Fruit fly (Drosophila melanogaster) whole organism, prepupa: ENCODE measurements around the gene CG7530.

Experiments used
- CG10669 ChIP-seq: fragments of 200-800 bp; sonication (Bioruptor generic); optimal IDR thresholded peaks from 3 replicates; lab custom pipeline; 2018; ENCODE audit warnings: missing biosample characterization, mild to moderate bottlenecking, missing genetic modification characterization, moderate library complexity
- CG11762 ChIP-seq: fragments of 200-800 bp; sonication (Bioruptor generic); optimal IDR thresholded peaks from 3 replicates; lab custom pipeline; 2016; ENCODE audit warnings: missing biosample characterization, missing genetic modification characterization; ENCODE audit not compliant: insufficient read depth
- CG16779 ChIP-seq: fragments of 200-800 bp; sonication (Bioruptor generic); optimal IDR thresholded peaks from 3 replicates; lab custom pipeline; 2017; ENCODE audit warnings: missing biosample characterization, mild to moderate bottlenecking, missing genetic modification characterization
- CG3032 ChIP-seq: fragments of 200-800 bp; optimal IDR thresholded peaks from 2 replicates; lab custom pipeline; 2019; ENCODE audit warnings: missing biosample characterization, mild to moderate bottlenecking, missing genetic modification characterization, moderate library complexity
- CG32006 ChIP-seq: fragments of 200-800 bp; sonication (Bioruptor generic); optimal IDR thresholded peaks from 3 replicates; lab custom pipeline; 2017; ENCODE audit warnings: missing biosample characterization, mild to moderate bottlenecking, missing genetic modification characterization
- CG3919 ChIP-seq: fragments of 200-800 bp; sonication (Bioruptor generic); optimal IDR thresholded peaks from 3 replicates; lab custom pipeline; 2016; ENCODE audit warnings: missing biosample characterization, missing genetic modification characterization
- CG4318 ChIP-seq: fragments of 200-800 bp; sonication (Bioruptor generic); optimal IDR thresholded peaks from 3 replicates; lab custom pipeline; 2017; ENCODE audit warnings: missing biosample characterization, mild to moderate bottlenecking, missing genetic modification characterization
- CG6163 ChIP-seq: fragments of 200-800 bp; sonication (Bioruptor generic); IDR thresholded peaks from 3 replicates; pipeline ENCODE4 v1.3.6; 2022; ENCODE audit warnings: missing biosample characterization, missing genetic modification characterization
- CG6276 ChIP-seq: fragments of 200-800 bp; sonication (Bioruptor generic); optimal IDR thresholded peaks from 2 replicates; lab custom pipeline; 2017; ENCODE audit warnings: missing biosample characterization, mild to moderate bottlenecking, missing genetic modification characterization
- CG6808 ChIP-seq: fragments of 200-800 bp; sonication (Bioruptor generic); optimal IDR thresholded peaks from 3 replicates; lab custom pipeline; 2017; ENCODE audit warnings: missing biosample characterization, missing genetic modification characterization, mild to moderate bottlenecking, moderate library complexity, missing genetic modification reagents
- CG6854 ChIP-seq: fragments of 200-800 bp; sonication (Bioruptor generic); optimal IDR thresholded peaks from 2 replicates; lab custom pipeline; 2017; ENCODE audit warnings: missing biosample characterization, mild to moderate bottlenecking, missing genetic modification characterization
- CG8119 ChIP-seq: fragments of 200-800 bp; sonication (Bioruptor generic); IDR thresholded peaks from 3 replicates; pipeline ENCODE4 v1.3.6; 2022; ENCODE audit warnings: missing biosample characterization, missing genetic modification characterization
- CG8632 ChIP-seq: fragments of 200-800 bp; sonication (Bioruptor generic); optimal IDR thresholded peaks from 3 replicates; lab custom pipeline; 2016; ENCODE audit warnings: missing biosample characterization, missing genetic modification characterization
- CG9139 ChIP-seq: fragments of 200-800 bp; sonication (Bioruptor generic); optimal IDR thresholded peaks from 3 replicates; lab custom pipeline; 2017; ENCODE audit warnings: missing biosample characterization, mild to moderate bottlenecking, missing genetic modification characterization
- Eip75B ChIP-seq: fragments of 200-800 bp; sonication (Bioruptor generic); optimal IDR thresholded peaks from 3 replicates; lab custom pipeline; 2016; ENCODE audit warnings: missing biosample characterization, missing genetic modification characterization
- Eip78C ChIP-seq: fragments of 200-800 bp; sonication (Bioruptor generic); peaks from one replicate; lab custom pipeline; 2016; ENCODE audit warnings: missing biosample characterization, missing genetic modification characterization
- Eip93F ChIP-seq: fragments of 200-800 bp; sonication (Bioruptor generic); optimal IDR thresholded peaks from 2 replicates; lab custom pipeline; 2016; ENCODE audit warnings: missing biosample characterization, mild to moderate bottlenecking, missing genetic modification characterization
- Ets96B ChIP-seq: fragments of 200-800 bp; optimal IDR thresholded peaks from 2 replicates; lab custom pipeline; 2019; ENCODE audit warnings: missing biosample characterization, mild to moderate bottlenecking, missing genetic modification characterization, moderate library complexity
- Hr38 ChIP-seq: sonication (Bioruptor generic); optimal IDR thresholded peaks from 2 replicates; lab custom pipeline; 2016; ENCODE audit warnings: missing biosample characterization, missing genetic modification characterization
- Hr39 ChIP-seq: fragments of 200-800 bp; sonication (Bioruptor generic); optimal IDR thresholded peaks from 2 replicates; lab custom pipeline; 2016; ENCODE audit warnings: missing biosample characterization, missing genetic modification characterization
- Met ChIP-seq: fragments of 200-800 bp; sonication (Bioruptor generic); optimal IDR thresholded peaks from 3 replicates; lab custom pipeline; 2016; ENCODE audit warnings: missing biosample characterization, missing genetic modification characterization
- achi ChIP-seq: fragments of 200-800 bp; sonication (Bioruptor generic); optimal IDR thresholded peaks from 3 replicates; lab custom pipeline; 2016; ENCODE audit warnings: missing biosample characterization, missing genetic modification characterization
- cyc ChIP-seq: fragments of 200-800 bp; sonication (Bioruptor generic); optimal IDR thresholded peaks from 3 replicates; lab custom pipeline; 2016; ENCODE audit warnings: missing biosample characterization, missing genetic modification characterization
- dac ChIP-seq: fragments of 200-800 bp; sonication (Bioruptor generic); optimal IDR thresholded peaks from 2 replicates; lab custom pipeline; 2017; ENCODE audit warnings: missing biosample characterization, mild to moderate bottlenecking, missing genetic modification characterization
- dsx ChIP-seq: fragments of 200-800 bp; optimal IDR thresholded peaks from 3 replicates; lab custom pipeline; 2019; ENCODE audit warnings: missing biosample characterization, mild to moderate bottlenecking, missing genetic modification characterization, moderate library complexity; ENCODE audit not compliant: poor library complexity, severe bottlenecking
- eg ChIP-seq: fragments of 200-800 bp; sonication (Bioruptor generic); IDR thresholded peaks from 3 replicates; pipeline ENCODE4 v1.3.6; 2022; ENCODE audit warnings: missing biosample characterization, missing genetic modification characterization
- esn ChIP-seq: fragments of 200-800 bp; sonication (Bioruptor generic); optimal IDR thresholded peaks from 2 replicates; lab custom pipeline; 2016; ENCODE audit warnings: missing biosample characterization, mild to moderate bottlenecking, missing genetic modification characterization, moderate library complexity
- fkh ChIP-seq: fragments of 200-800 bp; sonication (Bioruptor generic); optimal IDR thresholded peaks from 3 replicates; lab custom pipeline; 2017; ENCODE audit warnings: missing biosample characterization, mild to moderate bottlenecking, missing genetic modification characterization, moderate library complexity
- lz ChIP-seq: fragments of 200-800 bp; sonication (Bioruptor generic); optimal IDR thresholded peaks from 3 replicates; lab custom pipeline; 2016; ENCODE audit warnings: missing biosample characterization, missing genetic modification characterization
- net ChIP-seq: fragments of 200-800 bp; sonication (Bioruptor generic); optimal IDR thresholded peaks from 3 replicates; lab custom pipeline; 2016; ENCODE audit warnings: missing biosample characterization, missing genetic modification characterization
- pdm3 ChIP-seq: fragments of 200-800 bp; sonication (Bioruptor generic); optimal IDR thresholded peaks from 3 replicates; lab custom pipeline; 2016; ENCODE audit warnings: missing biosample characterization, missing genetic modification characterization
- salr ChIP-seq, 2 experiments: fragments of 200-800 bp; sonication (Bioruptor generic); optimal IDR thresholded peaks; 3 replicates each; lab custom pipeline; 2016 to 2018; ENCODE audit warnings: missing biosample characterization in 2 of 2, missing genetic modification characterization in 2 of 2, mild to moderate bottlenecking in 1 of 2
- spab ChIP-seq: fragments of 200-800 bp; sonication (Bioruptor generic); optimal IDR thresholded peaks from 2 replicates; lab custom pipeline; 2017; ENCODE audit warnings: missing biosample characterization, mild to moderate bottlenecking, missing genetic modification characterization, missing genetic modification reagents
- ss ChIP-seq, 2 experiments: fragments of 200-800 bp; sonication (Bioruptor generic); optimal IDR thresholded peaks; 2 replicates in 1 of 2; 3 replicates in 1 of 2; lab custom pipeline; 2017 to 2018; ENCODE audit warnings: mild to moderate bottlenecking in 2 of 2, missing biosample characterization in 2 of 2, missing genetic modification characterization in 2 of 2, moderate library complexity in 1 of 2
- svp ChIP-seq: fragments of 200-800 bp; sonication (Bioruptor generic); peaks from one replicate; lab custom pipeline; 2016; ENCODE audit warnings: missing biosample characterization, missing genetic modification characterization
- topi ChIP-seq: fragments of 200-800 bp; sonication (Bioruptor generic); optimal IDR thresholded peaks from 3 replicates; lab custom pipeline; 2016; ENCODE audit warnings: missing biosample characterization, missing genetic modification characterization
- vri ChIP-seq: fragments of 200-800 bp; sonication (Bioruptor generic); optimal IDR thresholded peaks from 3 replicates; lab custom pipeline; 2016; ENCODE audit warnings: missing biosample characterization, mild to moderate bottlenecking, missing genetic modification characterization

CG7530 gene

dm6 chr3R:14711447-14712163 is 19.7 kb downstream of the CG7530 start (continued):
- TF ChIP-seq CG11762 (GFP tag; lab: Kevin White, UChicago) (peak; percentile 15), pdm3 (peak; percentile 26), Eip78C (GFP tag; lab: Kevin White, UChicago) (peak; percentile 90), dac (GFP tag; lab: Kevin White, UChicago) (no peak), CG32006 (no peak), CG8119 (GFP tag; lab: Robert Waterston, UW) (peak; percentile 45; the same call in 1 of the 3 replicates), achi (GFP tag; lab: Kevin White, UChicago) (peak; percentile 39), Hr38 (no peak), CG9139 (GFP tag; lab: Kevin White, UChicago) (peak; percentile 22), salr (GFP tag; optimal IDR thresholded peaks at IDR 0.05; lab: Kevin White, UChicago) (no peak), spab (GFP tag; lab: Kevin White, UChicago) (peak; percentile 33), Ets96B (tag; lab: Kevin White, UChicago) (peak; percentile 54), CG3919 (GFP tag; lab: Kevin White, UChicago) (peak; percentile 39), Eip75B (GFP tag; lab: Kevin White, UChicago) (peak; percentile 47), CG3032 (peak; percentile 23), Met (peak; percentile 25), CG6163 (GFP tag; lab: Robert Waterston, UW) (peak; percentile 46; the same call in 1 of the 3 replicates), CG8632 (GFP tag; lab: Kevin White, UChicago) (peak; percentile 61), CG10669 (GFP tag; lab: Kevin White, UChicago) (peak; percentile 43), esn (peak; percentile 26), net (GFP tag; lab: Kevin White, UChicago) (peak; percentile 11), dsx (peak; percentile 14), CG6276 (no peak), CG16779 (peak; percentile 10)

DNA sequence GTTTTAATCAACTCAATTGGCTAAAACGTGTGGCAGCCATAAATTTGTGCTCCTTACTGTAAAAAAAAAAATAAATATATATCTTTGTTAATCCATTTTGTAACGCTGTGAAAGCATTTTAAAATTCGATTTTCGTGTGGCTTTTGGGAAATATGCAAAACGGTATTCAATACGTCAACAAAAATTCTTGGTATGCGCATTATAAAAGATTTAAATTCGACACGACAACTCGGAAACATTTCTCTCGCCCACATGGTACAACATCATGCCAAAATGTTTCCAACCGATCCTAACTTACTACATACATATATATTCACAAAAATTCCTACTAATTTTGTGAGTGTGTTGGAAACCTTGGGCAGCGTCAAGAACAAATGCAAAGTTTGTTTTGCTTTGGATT is 20.6 kb downstream of the CG7530 start:
- TF ChIP-seq Hr39 (GFP tag; lab: Kevin White, UChicago) (no peak), CG3032 (no peak), cyc (GFP tag; lab: Kevin White, UChicago) (no peak), CG16779 (no peak), CG32006 (no peak), CG4318 (GFP tag; lab: Kevin White, UChicago) (no peak), Hr38 (no peak), salr (GFP tag; optimal IDR thresholded peaks at IDR 0.05; lab: Kevin White, UChicago) (no peak), Eip75B (GFP tag; lab: Kevin White, UChicago) (no peak), eg (no peak), Eip78C (GFP tag; lab: Kevin White, UChicago) (no peak), CG6808 (GFP tag; lab: Kevin White, UChicago) (no peak), ss (GFP tag; optimal IDR thresholded peaks at IDR 0.05; lab: Kevin White, UChicago) (no peak), lz (GFP tag; lab: Kevin White, UChicago) (no peak), dac (GFP tag; lab: Kevin White, UChicago) (no peak), topi (no peak), dsx (no peak)

- TF ChIP-seq cyc (GFP tag; lab: Kevin White, UChicago) (no peak), svp (GFP tag; lab: Kevin White, UChicago) (peak; percentile 30)
Measured at dm6 chr3R:14709480-14709984, 21.8 kb downstream of the CG7530 start.

DNA sequence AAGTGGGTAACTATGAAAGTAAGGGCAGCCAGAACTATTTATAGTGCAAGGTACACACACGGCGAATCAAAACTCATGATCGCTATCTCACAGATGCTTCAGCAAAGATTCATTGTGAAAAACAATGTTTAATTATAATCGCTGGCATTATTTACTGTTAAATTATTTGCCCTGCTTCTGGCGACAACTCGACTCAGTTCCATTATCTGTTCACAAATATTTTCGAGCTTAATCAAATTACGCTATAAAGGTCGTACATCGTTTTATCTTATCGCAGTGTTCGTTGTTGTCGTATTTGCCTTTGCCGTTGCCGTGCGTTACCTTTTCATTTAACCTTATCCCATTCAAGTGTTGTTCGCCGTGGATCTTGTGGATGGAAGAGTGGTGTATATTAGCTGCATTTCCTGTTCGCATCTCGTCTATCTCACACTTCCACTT is 22.3 kb downstream of the CG7530 start:
- peak; percentile 87 for TF ChIP-seq fkh
- peak; percentile 16 for TF ChIP-seq CG16779
- peak; percentile 25 for TF ChIP-seq CG6854 (GFP tag; lab: Kevin White, UChicago)
- peak; percentile 80 for TF ChIP-seq Eip78C (GFP tag; lab: Kevin White, UChicago)
- TF ChIP-seq net (GFP tag; lab: Kevin White, UChicago), result no peak
- peak; percentile 91 for TF ChIP-seq svp (GFP tag; lab: Kevin White, UChicago)
- peak; percentile 48 for TF ChIP-seq vri (GFP tag; lab: Kevin White, UChicago)
- peak; percentile 42 for TF ChIP-seq Eip93F (GFP tag; lab: Kevin White, UChicago)
- TF ChIP-seq ss (GFP tag; optimal IDR thresholded peaks at IDR 0.05; lab: Kevin White, UChicago), result peak in 1 of 2 experiments; percentile 12
- TF ChIP-seq CG6163 (GFP tag; lab: Robert Waterston, UW), result no peak
- TF ChIP-seq CG3919 (GFP tag; lab: Kevin White, UChicago), result peak; percentile 3
